Worm (Caenorhabditis elegans) whole organism, midembryonic: ENCODE results near the gene R04E5.9.

ENCODE experiments used
- T22C8.4 ChIP-seq: fragments of 200-800 bp; sonication (Bioruptor generic); IDR thresholded peaks from 2 replicates; pipeline ENCODE4 v1.3.6; 2022; ENCODE audit warnings: missing genetic modification characterization, missing compliant biosample characterization
- flt-1 ChIP-seq: fragments of 200-800 bp; sonication (Bioruptor generic); IDR thresholded peaks from 2 replicates; pipeline ENCODE4 v1.3.6; 2022; ENCODE audit warnings: missing genetic modification characterization, missing compliant biosample characterization
- klf-2 ChIP-seq: fragments of 200-800 bp; sonication (Bioruptor generic); conservative IDR thresholded peaks from 2 replicates; pipeline ENCODE4 v1.3.6; 2022; ENCODE audit warnings: missing genetic modification reagents, missing genetic modification characterization, missing compliant biosample characterization
- med-1 ChIP-seq: sonication (generic microtip); optimal IDR thresholded peaks from 2 replicates; lab custom pipeline; 2017; ENCODE audit warnings: missing genetic modification characterization, mild to moderate bottlenecking, missing compliant biosample characterization, antibody characterized with exemption, missing genetic modification reagents; ENCODE audit not compliant: insufficient read depth
- ref-1 ChIP-seq: fragments of 200-800 bp; sonication (Bioruptor generic); conservative IDR thresholded peaks from 2 replicates; pipeline ENCODE4 v1.3.6; 2022; ENCODE audit warnings: missing genetic modification reagents, missing genetic modification characterization, missing compliant biosample characterization
- tab-1 ChIP-seq: fragments of 200-800 bp; sonication (Bioruptor generic); IDR thresholded peaks from 2 replicates; pipeline ENCODE4 v1.3.6; 2022; ENCODE audit warnings: missing genetic modification characterization, missing compliant biosample characterization
- ztf-23 ChIP-seq: fragments of 200-800 bp; sonication (Bioruptor generic); IDR thresholded peaks from 2 replicates; pipeline ENCODE4 v1.3.6; 2022; ENCODE audit warnings: missing genetic modification reagents, missing genetic modification characterization, missing compliant biosample characterization
- ztf-29 ChIP-seq: fragments of 200-800 bp; sonication (Bioruptor generic); IDR thresholded peaks from 2 replicates; pipeline ENCODE4 v1.3.6; 2022; ENCODE audit warnings: missing genetic modification reagents, missing genetic modification characterization, missing compliant biosample characterization

- TF ChIP-seq ztf-23 (GFP tag; lab: Robert Waterston, UW) = no peak
- TF ChIP-seq flt-1 = no peak
- no peak for TF ChIP-seq T22C8.4 (GFP tag; lab: Robert Waterston, UW)
- no peak for TF ChIP-seq klf-2
- TF ChIP-seq ztf-29 (GFP tag; lab: Robert Waterston, UW) = no peak
- TF ChIP-seq ref-1 = no peak
- TF ChIP-seq tab-1 (GFP tag; lab: Robert Waterston, UW) = no peak
- TF ChIP-seq med-1 (GFP tag; lab: Kevin White, UChicago) = no peak
Observed at ce11 chrX:8761060-8761459, 49.9 kb downstream of the R04E5.9 start.
